Fruit fly (Drosophila melanogaster) whole organism, embryonic: ENCODE data around the gene CG14958.

ENCODE experiments used
- Ada2b ChIP-seq: fragments of 200-800 bp; sonication (Bioruptor generic); IDR thresholded peaks from 2 replicates; pipeline ENCODE4 v1.3.6; 2022; ENCODE audit warnings: missing biosample characterization, missing genetic modification characterization
- BtbVII ChIP-seq: fragments of 200-800 bp; sonication (Bioruptor generic); optimal IDR thresholded peaks from 3 replicates; lab custom pipeline; 2017; ENCODE audit warnings: missing biosample characterization, mild to moderate bottlenecking, missing genetic modification characterization
- C15 ChIP-seq: fragments of 200-800 bp; sonication (Bioruptor generic); IDR thresholded peaks from 3 replicates; pipeline ENCODE4 v1.3.6; 2022; ENCODE audit warnings: missing biosample characterization, missing genetic modification characterization
- CG10366 ChIP-seq: fragments of 200-800 bp; sonication (Bioruptor generic); IDR thresholded peaks from 2 replicates; pipeline ENCODE4 v1.3.6; 2022; ENCODE audit warnings: missing biosample characterization, missing genetic modification characterization
- CG10654 ChIP-seq: fragments of 200-800 bp; sonication (Bioruptor generic); optimal IDR thresholded peaks from 2 replicates; lab custom pipeline; 2016; ENCODE audit warnings: missing biosample characterization, missing genetic modification characterization
- CG12391 ChIP-seq: fragments of 200-800 bp; sonication (Bioruptor generic); optimal IDR thresholded peaks from 3 replicates; lab custom pipeline; 2018; ENCODE audit warnings: missing biosample characterization, mild to moderate bottlenecking, missing genetic modification characterization, moderate library complexity
- CG12744 ChIP-seq: fragments of 200-800 bp; sonication (Bioruptor generic); optimal IDR thresholded peaks from 2 replicates; lab custom pipeline; 2016; ENCODE audit warnings: missing biosample characterization, missing genetic modification characterization
- CG13123 ChIP-seq: fragments of 200-800 bp; sonication (Bioruptor generic); optimal IDR thresholded peaks from 2 replicates; lab custom pipeline; 2016; ENCODE audit warnings: missing biosample characterization, missing genetic modification characterization
- CG13424 ChIP-seq: fragments of 200-800 bp; sonication (Bioruptor generic); optimal IDR thresholded peaks from 2 replicates; lab custom pipeline; 2019; ENCODE audit warnings: missing biosample characterization, mild to moderate bottlenecking, missing genetic modification characterization, moderate library complexity
- CG14860 ChIP-seq: fragments of 200-800 bp; sonication (Bioruptor generic); IDR thresholded peaks from 3 replicates; pipeline ENCODE4 v1.3.6; 2022; ENCODE audit warnings: missing biosample characterization, missing genetic modification characterization; ENCODE audit not compliant: partially characterized antibody
- CG15011 ChIP-seq: fragments of 200-800 bp; sonication (Bioruptor generic); optimal IDR thresholded peaks from 3 replicates; lab custom pipeline; 2018; ENCODE audit warnings: missing biosample characterization, mild to moderate bottlenecking, missing genetic modification characterization
- CG17912 ChIP-seq: fragments of 200-800 bp; sonication (Bioruptor generic); optimal IDR thresholded peaks from 2 replicates; lab custom pipeline; 2018; ENCODE audit warnings: missing biosample characterization, mild to moderate bottlenecking, missing genetic modification characterization
- CG2875 ChIP-seq: fragments of 200-800 bp; sonication (Bioruptor generic); optimal IDR thresholded peaks from 2 replicates; lab custom pipeline; 2017; ENCODE audit warnings: missing biosample characterization, mild to moderate bottlenecking, missing genetic modification characterization, missing genetic modification reagents
- CG2889 ChIP-seq: fragments of 200-800 bp; sonication (Bioruptor generic); IDR thresholded peaks from 3 replicates; pipeline ENCODE4 v1.3.6; 2022; ENCODE audit warnings: missing biosample characterization, missing genetic modification characterization
- CG30403 ChIP-seq: fragments of 200-800 bp; sonication (Bioruptor generic); optimal IDR thresholded peaks from 3 replicates; lab custom pipeline; 2016; ENCODE audit warnings: missing biosample characterization, missing genetic modification characterization
- CG30431 ChIP-seq: fragments of 200-800 bp; sonication (Bioruptor generic); optimal IDR thresholded peaks from 2 replicates; lab custom pipeline; 2017; ENCODE audit warnings: missing biosample characterization, missing genetic modification characterization
- CG32772 ChIP-seq: fragments of 200-800 bp; sonication (Bioruptor generic); IDR thresholded peaks from 2 replicates; pipeline ENCODE4 v1.3.6; 2022; ENCODE audit warnings: missing biosample characterization, missing genetic modification characterization
- CG33557 ChIP-seq: fragments of 200-800 bp; sonication (Bioruptor generic); optimal IDR thresholded peaks from 2 replicates; lab custom pipeline; 2019; ENCODE audit warnings: missing biosample characterization, mild to moderate bottlenecking, missing genetic modification characterization, moderate library complexity
- CG5953 ChIP-seq: fragments of 200-800 bp; sonication (Bioruptor generic); IDR thresholded peaks from 2 replicates; pipeline ENCODE4 v1.3.6; 2022; ENCODE audit warnings: missing biosample characterization, missing genetic modification characterization
- CG6683 ChIP-seq: fragments of 200-800 bp; sonication (Bioruptor generic); optimal IDR thresholded peaks from 2 replicates; lab custom pipeline; 2017; ENCODE audit warnings: missing biosample characterization, mild to moderate bottlenecking, missing genetic modification characterization, missing genetic modification reagents
- CG8359 ChIP-seq: fragments of 200-800 bp; sonication (Bioruptor generic); optimal IDR thresholded peaks from 2 replicates; lab custom pipeline; 2017; ENCODE audit warnings: missing biosample characterization, mild to moderate bottlenecking, missing genetic modification characterization, borderline replicate concordance
- D ChIP-seq, 2 experiments: fragments of 200-800 bp in 1 of 2; fragments of >200 bp in 1 of 2; sonication (Bioruptor generic) in 1 of 2; optimal IDR thresholded peaks; 2 replicates in 1 of 2; 3 replicates in 1 of 2; lab custom pipeline; 2017; ENCODE audit warnings: mild to moderate bottlenecking in 1 of 2, missing biosample characterization in 1 of 2, missing genetic modification characterization in 1 of 2, missing genetic modification reagents in 1 of 2
- Dbx ChIP-seq: fragments of 200-800 bp; sonication (Bioruptor generic); IDR thresholded peaks from 3 replicates; pipeline ENCODE4 v1.3.6; 2022; ENCODE audit warnings: missing biosample characterization, missing genetic modification characterization
- Dll ChIP-seq: fragments of 200-800 bp; sonication (Bioruptor generic); IDR thresholded peaks from 4 replicates; pipeline ENCODE4 v1.3.6; 2022; ENCODE audit warnings: missing biosample characterization, missing genetic modification characterization; ENCODE audit not compliant: partially characterized antibody
- Fer3 ChIP-seq: fragments of 200-800 bp; sonication (Bioruptor generic); optimal IDR thresholded peaks from 2 replicates; lab custom pipeline; 2018; ENCODE audit warnings: missing biosample characterization, mild to moderate bottlenecking, missing genetic modification characterization, moderate library complexity
- H2.0 ChIP-seq: fragments of 200-800 bp; sonication (Bioruptor generic); IDR thresholded peaks from 2 replicates; pipeline ENCODE4 v1.3.6; 2022; ENCODE audit warnings: missing biosample characterization, missing genetic modification characterization
- HLH3B ChIP-seq: fragments of 200-800 bp; sonication (Bioruptor generic); IDR thresholded peaks from 2 replicates; pipeline ENCODE4 v1.3.6; 2022; ENCODE audit warnings: missing biosample characterization, missing genetic modification characterization
- Hmr ChIP-seq: fragments of 200-800 bp; sonication (Bioruptor generic); optimal IDR thresholded peaks from 3 replicates; lab custom pipeline; 2017; ENCODE audit warnings: mild to moderate bottlenecking, missing biosample characterization, missing genetic modification reagents, missing genetic modification characterization
- Oaz ChIP-seq: fragments of 200-800 bp; sonication (Bioruptor generic); IDR thresholded peaks from 2 replicates; pipeline ENCODE4 v1.3.6; 2022; ENCODE audit warnings: missing biosample characterization, missing genetic modification characterization
- Six4 ChIP-seq: fragments of 200-800 bp; sonication (Bioruptor generic); optimal IDR thresholded peaks from 2 replicates; lab custom pipeline; 2016; ENCODE audit warnings: missing biosample characterization, missing genetic modification characterization
- ab ChIP-seq: fragments of 200-800 bp; sonication (Bioruptor generic); optimal IDR thresholded peaks from 2 replicates; lab custom pipeline; 2016; ENCODE audit warnings: missing biosample characterization, missing genetic modification characterization
- ato ChIP-seq: fragments of 200-800 bp; sonication (Bioruptor generic); IDR thresholded peaks from 2 replicates; pipeline ENCODE4 v1.3.6; 2022; ENCODE audit warnings: missing biosample characterization, missing genetic modification characterization; ENCODE audit not compliant: partially characterized antibody
- bcd ChIP-seq: fragments of 200-800 bp; sonication (Bioruptor generic); optimal IDR thresholded peaks from 2 replicates; lab custom pipeline; 2017; ENCODE audit warnings: missing biosample characterization, mild to moderate bottlenecking, missing genetic modification characterization
- dan ChIP-seq: fragments of 200-800 bp; sonication (Bioruptor generic); IDR thresholded peaks from 2 replicates; pipeline ENCODE4 v1.3.6; 2022; ENCODE audit warnings: missing biosample characterization, missing genetic modification characterization
- en ChIP-seq: fragments of 200-800 bp; sonication (Bioruptor generic); optimal IDR thresholded peaks from 2 replicates; lab custom pipeline; 2016; ENCODE audit warnings: missing biosample characterization, missing genetic modification characterization
- fu2 ChIP-seq: fragments of 200-800 bp; sonication (Bioruptor generic); optimal IDR thresholded peaks from 2 replicates; lab custom pipeline; 2016; ENCODE audit warnings: missing biosample characterization, missing genetic modification characterization
- hth ChIP-seq: fragments of >200 bp; optimal IDR thresholded peaks from 2 replicates; lab custom pipeline; 2017; ENCODE audit warnings: inconsistent platforms
- inv ChIP-seq: fragments of 200-800 bp; sonication (Bioruptor generic); IDR thresholded peaks from 2 replicates; pipeline ENCODE4 v1.3.6; 2022; ENCODE audit warnings: missing biosample characterization, missing genetic modification characterization; ENCODE audit not compliant: partially characterized antibody
- ken ChIP-seq: fragments of 200-800 bp; sonication (Bioruptor generic); IDR thresholded peaks from 3 replicates; pipeline ENCODE4 v1.3.6; 2022; ENCODE audit warnings: missing biosample characterization, missing genetic modification characterization
- lab ChIP-seq: fragments of 200-800 bp; sonication (Bioruptor generic); optimal IDR thresholded peaks from 3 replicates; lab custom pipeline; 2017; ENCODE audit warnings: missing biosample characterization, missing genetic modification characterization, mild to moderate bottlenecking, moderate library complexity, missing genetic modification reagents
- oc ChIP-seq: fragments of 200-800 bp; sonication (Bioruptor generic); optimal IDR thresholded peaks from 2 replicates; lab custom pipeline; 2018; ENCODE audit warnings: missing biosample characterization, mild to moderate bottlenecking, missing genetic modification characterization, moderate library complexity
- odd ChIP-seq: fragments of 200-800 bp; sonication (Bioruptor generic); optimal IDR thresholded peaks from 2 replicates; lab custom pipeline; 2017; ENCODE audit warnings: missing biosample characterization, mild to moderate bottlenecking, missing genetic modification characterization
- pb ChIP-seq: fragments of 200-800 bp; sonication (Bioruptor generic); optimal IDR thresholded peaks from 3 replicates; lab custom pipeline; 2016; ENCODE audit warnings: missing biosample characterization, missing genetic modification characterization
- schlank ChIP-seq: fragments of 200-800 bp; sonication (Bioruptor generic); optimal IDR thresholded peaks from 2 replicates; lab custom pipeline; 2018; ENCODE audit warnings: missing biosample characterization, mild to moderate bottlenecking, missing genetic modification characterization
- stc ChIP-seq: fragments of 200-800 bp; sonication (Bioruptor generic); IDR thresholded peaks from 2 replicates; pipeline ENCODE4 v1.3.6; 2022; ENCODE audit warnings: missing biosample characterization, missing genetic modification characterization
- toy ChIP-seq: fragments of 200-800 bp; sonication (Bioruptor generic); IDR thresholded peaks from 2 replicates; pipeline ENCODE4 v1.3.6; 2022; ENCODE audit warnings: missing biosample characterization, missing genetic modification characterization
- unc-4 ChIP-seq: fragments of 200-800 bp; sonication (Bioruptor generic); IDR thresholded peaks from 2 replicates; pipeline ENCODE4 v1.3.6; 2022; ENCODE audit warnings: missing biosample characterization, missing genetic modification characterization; ENCODE audit not compliant: partially characterized antibody
- vfl ChIP-seq: fragments of 200-800 bp; sonication (Bioruptor generic); optimal IDR thresholded peaks from 2 replicates; lab custom pipeline; 2016; ENCODE audit warnings: missing biosample characterization, missing genetic modification characterization
- zen ChIP-seq: fragments of 200-800 bp; sonication (Bioruptor generic); optimal IDR thresholded peaks from 3 replicates; lab custom pipeline; 2018; ENCODE audit warnings: missing biosample characterization, mild to moderate bottlenecking, missing genetic modification characterization, moderate library complexity
- zfh2 ChIP-seq: fragments of 200-800 bp; sonication (Bioruptor generic); optimal IDR thresholded peaks from 2 replicates; lab custom pipeline; 2016; ENCODE audit warnings: missing biosample characterization, missing genetic modification characterization

CG14958 gene

DNA sequence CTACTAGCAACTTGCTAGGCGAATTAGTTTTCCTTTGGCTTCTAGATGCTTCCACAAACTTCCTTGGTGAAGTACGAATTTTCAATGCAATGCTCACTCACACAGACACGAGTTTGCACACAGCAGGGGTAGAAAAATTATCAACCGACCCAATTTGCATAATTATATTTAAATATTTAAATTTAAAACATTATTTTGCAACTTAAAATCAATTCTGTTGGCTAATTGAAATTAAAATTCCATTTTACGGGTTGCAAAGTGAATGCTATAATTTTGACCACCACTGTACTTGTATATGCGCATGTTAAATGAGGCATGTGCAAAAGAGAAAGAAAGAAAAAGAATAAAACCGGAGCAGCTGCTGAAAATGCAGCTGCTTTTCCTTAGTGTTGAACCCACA lies 4.3 kb downstream of the CG14958 start (continued):
- no peak for TF ChIP-seq CG14860
- TF ChIP-seq en (GFP tag; lab: Kevin White, UChicago): peak; percentile 24
- TF ChIP-seq zen (tag; lab: Kevin White, UChicago): peak; percentile 97
- TF ChIP-seq CG13424: peak; percentile 93
- TF ChIP-seq CG32772: peak; percentile 93
- TF ChIP-seq bcd: peak; percentile 90
- peak; percentile 14 for TF ChIP-seq fu2 (GFP tag; lab: Kevin White, UChicago)
- peak; percentile 91 for TF ChIP-seq Six4 (GFP tag; lab: Kevin White, UChicago)
- TF ChIP-seq vfl (GFP tag; lab: Kevin White, UChicago): peak; percentile 41
- peak; percentile 94 for TF ChIP-seq Hmr (GFP tag; lab: Kevin White, UChicago)
- TF ChIP-seq D (optimal IDR thresholded peaks at IDR 0.05; lab: Kevin White, UChicago): no peak
- peak; percentile 93 for TF ChIP-seq D (GFP tag; optimal IDR thresholded peaks at IDR 0.05; lab: Kevin White, UChicago)
- no peak for TF ChIP-seq CG17912 (GFP tag; lab: Kevin White, UChicago)
- TF ChIP-seq CG13123: peak; percentile 81
- TF ChIP-seq stc: peak; percentile 93
- peak; percentile 81 for TF ChIP-seq CG2889 (GFP tag; lab: Robert Waterston, UW)
- TF ChIP-seq lab (GFP tag; lab: Kevin White, UChicago): peak; percentile 97
- TF ChIP-seq pb (GFP tag; lab: Kevin White, UChicago): no peak
- no peak for TF ChIP-seq Dll (GFP tag; lab: Robert Waterston, UW)
- peak; percentile 79; the same call in 2 of the 3 replicates for TF ChIP-seq C15 (GFP tag; lab: Robert Waterston, UW)
- TF ChIP-seq CG15011: peak; percentile 83
- TF ChIP-seq CG30431 (GFP tag; lab: Kevin White, UChicago): peak; percentile 84
- TF ChIP-seq CG10654 (GFP tag; lab: Kevin White, UChicago): peak; percentile 87
- TF ChIP-seq schlank (tag; lab: Kevin White, UChicago): peak; percentile 68
- TF ChIP-seq CG6683 (GFP tag; lab: Kevin White, UChicago): peak; percentile 86
- TF ChIP-seq CG10366 (GFP tag; lab: Robert Waterston, UW): peak; percentile 94
- TF ChIP-seq ab (GFP tag; lab: Kevin White, UChicago): no peak
- TF ChIP-seq Fer3 (tag; lab: Kevin White, UChicago): peak; percentile 96
- TF ChIP-seq zfh2 (GFP tag; lab: Kevin White, UChicago): peak; percentile 14
- TF ChIP-seq CG12391: peak; percentile 95
- peak; percentile 90 for TF ChIP-seq H2.0
- TF ChIP-seq ken: peak; percentile 89
- TF ChIP-seq odd (GFP tag; lab: Kevin White, UChicago): peak; percentile 86
- TF ChIP-seq CG5953 (GFP tag; lab: Robert Waterston, UW): peak; percentile 93
- peak; percentile 72 for TF ChIP-seq toy (GFP tag; lab: Robert Waterston, UW)
- TF ChIP-seq Ada2b (GFP tag; lab: Robert Waterston, UW): peak; percentile 95
- TF ChIP-seq dan: peak; percentile 75
- no peak for TF ChIP-seq hth (lab: Kevin White, UChicago)
- TF ChIP-seq CG2875 (GFP tag; lab: Kevin White, UChicago): peak; percentile 91
- peak; percentile 86 for TF ChIP-seq Oaz
- TF ChIP-seq Dbx (GFP tag; lab: Robert Waterston, UW): peak; percentile 92
- peak; percentile 3 for TF ChIP-seq CG12744
- TF ChIP-seq ato (GFP tag; lab: Robert Waterston, UW): no peak
- peak; percentile 95 for TF ChIP-seq oc (tag; lab: Kevin White, UChicago)
- peak; percentile 95 for TF ChIP-seq HLH3B (GFP tag; lab: Robert Waterston, UW)
- TF ChIP-seq CG33557 (GFP tag; lab: Kevin White, UChicago): peak; percentile 79
- peak; percentile 95 for TF ChIP-seq BtbVII (GFP tag; lab: Kevin White, UChicago)
- peak; percentile 85 for TF ChIP-seq CG30403 (GFP tag; lab: Kevin White, UChicago)
- TF ChIP-seq inv (GFP tag; lab: Robert Waterston, UW): no peak
- peak; percentile 73 for TF ChIP-seq CG8359 (GFP tag; lab: Kevin White, UChicago)
- TF ChIP-seq unc-4: no peak
